Worm (Caenorhabditis elegans): ENCODE results near the gene Y25C1A.14.

Y25C1A.14 gene

DNA sequence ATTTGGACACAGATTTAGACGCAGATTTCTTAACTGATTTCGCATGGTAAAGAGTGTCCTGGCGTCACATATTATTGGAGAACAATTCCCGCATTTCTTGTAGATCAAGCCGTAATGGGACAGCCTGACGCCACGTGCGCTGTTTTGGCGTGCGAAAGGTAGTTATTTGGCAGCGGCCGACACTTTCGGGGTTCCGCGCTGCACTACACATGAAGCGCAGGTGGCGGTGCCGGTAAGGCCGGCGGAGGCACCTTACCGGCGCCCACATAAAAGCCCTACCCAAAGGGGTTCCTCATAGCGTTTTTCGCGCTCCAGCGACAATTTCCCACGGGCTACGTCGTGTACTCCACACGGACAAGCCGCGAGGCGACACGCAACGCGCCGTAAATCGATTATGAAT, 13.3 kb upstream of the Y25C1A.14 start:
- TF ChIP-seq tbx-11 (GFP tag; IDR thresholded peaks at IDR 0.05) (no peak), ets-7 (tag; optimal IDR thresholded peaks at IDR 0.05) (no peak), hmbx-1 (tag; optimal IDR thresholded peaks at IDR 0.05) (no peak), flt-1 (GFP tag; IDR thresholded peaks at IDR 0.05) (no peak), B0310.2 (tag; optimal IDR thresholded peaks at IDR 0.05) (no peak), aly-1 (tag; optimal IDR thresholded peaks at IDR 0.05) (no peak), F13C5.2 (tag; optimal IDR thresholded peaks at IDR 0.05) (no peak), scrt-1 (GFP tag; IDR thresholded peaks at IDR 0.05) (no peak), pes-1 (GFP tag; IDR thresholded peaks at IDR 0.05) (no peak), sea-1 (GFP tag; conservative IDR thresholded peaks at IDR 0.05) (no peak), hmg-4 (GFP tag; optimal IDR thresholded peaks at IDR 0.05) (no peak), hnd-1 (tag; optimal IDR thresholded peaks at IDR 0.05) (no peak), ama-1 (optimal IDR thresholded peaks at IDR 0.05) (no peak), tra-4 (tag; optimal IDR thresholded peaks at IDR 0.05) (no peak)

DNA sequence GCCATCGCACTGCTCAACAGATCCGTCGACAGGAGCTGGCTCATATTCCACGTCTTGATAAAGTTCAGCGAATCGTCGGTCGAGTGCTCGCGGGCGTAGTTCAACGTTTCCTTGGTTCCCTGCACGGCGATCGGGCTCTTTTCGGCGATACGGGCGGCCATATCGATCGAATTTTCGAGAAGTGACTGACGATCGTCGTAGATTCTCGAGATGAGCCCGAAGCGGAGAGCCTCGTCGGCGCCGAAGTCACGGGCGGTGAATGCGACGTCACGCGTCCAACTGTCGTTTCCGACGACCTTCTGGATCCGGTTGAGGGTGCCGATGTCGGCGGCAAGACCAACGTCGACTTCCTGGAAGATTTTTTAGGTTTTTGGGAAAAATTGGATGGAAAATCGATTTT, 12.8 kb upstream of the Y25C1A.14 start:
- TF ChIP-seq hnd-1 (tag; optimal IDR thresholded peaks at IDR 0.05) (no peak), ceh-36 (tag; optimal IDR thresholded peaks at IDR 0.05) (no peak), hmbx-1 (tag; optimal IDR thresholded peaks at IDR 0.05) (no peak), tra-4 (tag; optimal IDR thresholded peaks at IDR 0.05) (no peak), ets-7 (tag; optimal IDR thresholded peaks at IDR 0.05) (no peak), scrt-1 (GFP tag; IDR thresholded peaks at IDR 0.05) (no peak), tbx-11 (GFP tag; IDR thresholded peaks at IDR 0.05) (no peak), pes-1 (GFP tag; IDR thresholded peaks at IDR 0.05) (no peak), ama-1 (optimal IDR thresholded peaks at IDR 0.05) (no peak)

- no peak for TF ChIP-seq flt-1 (GFP tag; IDR thresholded peaks at IDR 0.05)
- TF ChIP-seq ceh-13 (GFP tag; optimal IDR thresholded peaks at IDR 0.05), result no peak
- TF ChIP-seq hmg-4 (GFP tag; optimal IDR thresholded peaks at IDR 0.05), result no peak
- no peak for TF ChIP-seq hmbx-1 (tag; optimal IDR thresholded peaks at IDR 0.05)
- no peak for TF ChIP-seq pes-1 (GFP tag; IDR thresholded peaks at IDR 0.05)
- TF ChIP-seq ets-7 (tag; optimal IDR thresholded peaks at IDR 0.05), result no peak
- TF ChIP-seq scrt-1 (GFP tag; IDR thresholded peaks at IDR 0.05), result no peak
- TF ChIP-seq B0310.2 (tag; optimal IDR thresholded peaks at IDR 0.05), result no peak
- no peak for TF ChIP-seq F13C5.2 (tag; optimal IDR thresholded peaks at IDR 0.05)
- no peak for TF ChIP-seq hnd-1 (tag; optimal IDR thresholded peaks at IDR 0.05)
- TF ChIP-seq sea-1 (GFP tag; conservative IDR thresholded peaks at IDR 0.05), result no peak
- no peak for TF ChIP-seq tbx-11 (GFP tag; IDR thresholded peaks at IDR 0.05)
- TF ChIP-seq aly-1 (tag; optimal IDR thresholded peaks at IDR 0.05), result no peak
- TF ChIP-seq tra-4 (tag; optimal IDR thresholded peaks at IDR 0.05), result no peak
- no peak for TF ChIP-seq ama-1 (optimal IDR thresholded peaks at IDR 0.05)
- TF ChIP-seq tbx-37 (GFP tag; conservative IDR thresholded peaks at IDR 0.05), result no peak
- no peak for TF ChIP-seq ceh-36 (tag; optimal IDR thresholded peaks at IDR 0.05)
These were observed 11.3 kb upstream of the Y25C1A.14 start for ce11 chrII:3108101-3108500.

DNA sequence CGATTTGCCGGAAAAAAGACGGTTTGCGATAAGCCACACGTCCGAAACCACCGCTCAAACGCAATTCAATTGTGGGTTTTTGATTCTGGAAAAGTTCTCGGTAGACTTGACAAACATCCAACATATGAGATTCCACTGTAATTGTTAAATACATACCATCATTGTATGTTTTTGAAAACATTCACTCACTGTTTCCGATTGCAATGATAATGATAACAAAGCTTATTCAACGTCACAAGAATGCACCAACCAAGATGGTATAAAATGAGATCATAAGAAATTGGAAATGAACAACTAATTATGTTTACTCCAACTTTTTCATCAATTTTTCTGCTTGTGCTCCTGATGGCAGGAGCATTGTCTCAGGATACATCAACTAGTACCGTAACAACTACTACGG, 9.0 kb upstream of the Y25C1A.14 start, which contains the start of gene clec-122:
clec-122 (plus strand) TSS at position 301 of the 400 bp plus-strand sequence.
- no peak for TF ChIP-seq hmbx-1 (tag; optimal IDR thresholded peaks at IDR 0.05)
- no peak for TF ChIP-seq scrt-1 (GFP tag; IDR thresholded peaks at IDR 0.05)
- TF ChIP-seq aly-1 (tag; optimal IDR thresholded peaks at IDR 0.05), result no peak
- TF ChIP-seq tra-4 (tag; optimal IDR thresholded peaks at IDR 0.05), result no peak
- TF ChIP-seq ceh-36 (tag; optimal IDR thresholded peaks at IDR 0.05), result no peak
- TF ChIP-seq tbx-37 (GFP tag; conservative IDR thresholded peaks at IDR 0.05), result no peak
- TF ChIP-seq ama-1 (optimal IDR thresholded peaks at IDR 0.05), result no peak
- no peak for TF ChIP-seq hmg-4 (GFP tag; optimal IDR thresholded peaks at IDR 0.05)
- TF ChIP-seq pes-1 (GFP tag; IDR thresholded peaks at IDR 0.05), result no peak
- TF ChIP-seq F13C5.2 (tag; optimal IDR thresholded peaks at IDR 0.05), result no peak
- TF ChIP-seq ets-7 (tag; optimal IDR thresholded peaks at IDR 0.05), result no peak

ce11 chrII:3102018-3102417, 5.3 kb upstream of the Y25C1A.14 start, which contains the start of gene clec-121:
Gene clec-121 (plus strand): TSS chrII:3102318.
- TF ChIP-seq hmg-4 (GFP tag; optimal IDR thresholded peaks at IDR 0.05) (no peak), F13C5.2 (tag; optimal IDR thresholded peaks at IDR 0.05) (no peak), ceh-36 (tag; optimal IDR thresholded peaks at IDR 0.05) (no peak), sea-1 (GFP tag; conservative IDR thresholded peaks at IDR 0.05) (no peak), pes-1 (GFP tag; IDR thresholded peaks at IDR 0.05) (no peak), tbx-11 (GFP tag; IDR thresholded peaks at IDR 0.05) (no peak), ama-1 (optimal IDR thresholded peaks at IDR 0.05) (no peak), scrt-1 (GFP tag; IDR thresholded peaks at IDR 0.05) (no peak), tra-4 (tag; optimal IDR thresholded peaks at IDR 0.05) (no peak), ets-7 (tag; optimal IDR thresholded peaks at IDR 0.05) (no peak), tbx-37 (GFP tag; conservative IDR thresholded peaks at IDR 0.05) (no peak), hmbx-1 (tag; optimal IDR thresholded peaks at IDR 0.05) (no peak), ceh-13 (GFP tag; optimal IDR thresholded peaks at IDR 0.05) (no peak), hnd-1 (tag; optimal IDR thresholded peaks at IDR 0.05) (no peak), flt-1 (GFP tag; IDR thresholded peaks at IDR 0.05) (no peak), aly-1 (tag; optimal IDR thresholded peaks at IDR 0.05) (no peak), B0310.2 (tag; optimal IDR thresholded peaks at IDR 0.05) (no peak)

ce11 chrII:3100546-3100945, 3.8 kb upstream of the Y25C1A.14 start, which contains the start of gene srg-24:
Gene srg-24 (minus strand): TSS chrII:3100646.
- TF ChIP-seq ceh-36 (tag; optimal IDR thresholded peaks at IDR 0.05) (no peak), tbx-37 (GFP tag; conservative IDR thresholded peaks at IDR 0.05) (no peak), pes-1 (GFP tag; IDR thresholded peaks at IDR 0.05) (no peak), F13C5.2 (tag; optimal IDR thresholded peaks at IDR 0.05) (no peak), ets-7 (tag; optimal IDR thresholded peaks at IDR 0.05) (no peak), tra-4 (tag; optimal IDR thresholded peaks at IDR 0.05) (no peak), hmbx-1 (tag; optimal IDR thresholded peaks at IDR 0.05) (no peak), flt-1 (GFP tag; IDR thresholded peaks at IDR 0.05) (no peak), sea-1 (GFP tag; conservative IDR thresholded peaks at IDR 0.05) (no peak), B0310.2 (tag; optimal IDR thresholded peaks at IDR 0.05) (no peak), ceh-13 (GFP tag; optimal IDR thresholded peaks at IDR 0.05) (no peak), hnd-1 (tag; optimal IDR thresholded peaks at IDR 0.05) (no peak), hmg-4 (GFP tag; optimal IDR thresholded peaks at IDR 0.05) (no peak), scrt-1 (GFP tag; IDR thresholded peaks at IDR 0.05) (no peak), ama-1 (optimal IDR thresholded peaks at IDR 0.05) (no peak), tbx-11 (GFP tag; IDR thresholded peaks at IDR 0.05) (no peak)

ce11 chrII:3096060-3096459, 697 bp downstream of the Y25C1A.14 start, which contains the start of gene srg-23:
Gene srg-23 (minus strand): TSS chrII:3096160.
- TF ChIP-seq ceh-36 (tag; optimal IDR thresholded peaks at IDR 0.05) (no peak), hmbx-1 (tag; optimal IDR thresholded peaks at IDR 0.05) (no peak), tra-4 (tag; optimal IDR thresholded peaks at IDR 0.05) (no peak), aly-1 (tag; optimal IDR thresholded peaks at IDR 0.05) (no peak), flt-1 (GFP tag; IDR thresholded peaks at IDR 0.05) (no peak), sea-1 (GFP tag; conservative IDR thresholded peaks at IDR 0.05) (no peak), hnd-1 (tag; optimal IDR thresholded peaks at IDR 0.05) (no peak), ama-1 (optimal IDR thresholded peaks at IDR 0.05) (no peak), scrt-1 (GFP tag; IDR thresholded peaks at IDR 0.05) (no peak), pes-1 (GFP tag; IDR thresholded peaks at IDR 0.05) (no peak), ceh-13 (GFP tag; optimal IDR thresholded peaks at IDR 0.05) (no peak)
